Fruit fly (Drosophila melanogaster) whole organism, embryonic: ENCODE measurements around the gene CG31122.

ENCODE experiments used
- Abd-B ChIP-seq: fragments of 200-800 bp; sonication (Bioruptor generic); optimal IDR thresholded peaks from 2 replicates; lab custom pipeline; 2018; ENCODE audit warnings: missing biosample characterization, mild to moderate bottlenecking, missing genetic modification characterization, moderate library complexity
- Asciz ChIP-seq: fragments of 200-800 bp; sonication (Bioruptor generic); optimal IDR thresholded peaks from 2 replicates; lab custom pipeline; 2017; ENCODE audit warnings: missing biosample characterization, mild to moderate bottlenecking, missing genetic modification characterization, missing genetic modification reagents
- Atf-2 ChIP-seq: fragments of 200-800 bp; sonication (Bioruptor generic); optimal IDR thresholded peaks from 2 replicates; lab custom pipeline; 2016; ENCODE audit warnings: missing biosample characterization, missing genetic modification characterization
- CG10147 ChIP-seq: fragments of 200-800 bp; sonication (Bioruptor generic); optimal IDR thresholded peaks from 2 replicates; lab custom pipeline; 2019; ENCODE audit warnings: missing biosample characterization, mild to moderate bottlenecking, missing genetic modification characterization, moderate library complexity
- CG10565 ChIP-seq: fragments of 200-800 bp; sonication (Bioruptor generic); optimal IDR thresholded peaks from 3 replicates; lab custom pipeline; 2016; ENCODE audit warnings: missing biosample characterization, mild to moderate bottlenecking, missing genetic modification characterization
- CG11085 ChIP-seq: fragments of 200-800 bp; sonication (Bioruptor generic); IDR thresholded peaks from 2 replicates; pipeline ENCODE4 v1.3.6; 2022; ENCODE audit warnings: missing biosample characterization, missing genetic modification characterization
- CG12104 ChIP-seq: fragments of 200-800 bp; sonication (Bioruptor generic); optimal IDR thresholded peaks from 3 replicates; lab custom pipeline; 2016; ENCODE audit warnings: missing biosample characterization, missing genetic modification characterization
- CG13624 ChIP-seq: fragments of 200-800 bp; sonication (Bioruptor generic); optimal IDR thresholded peaks from 2 replicates; lab custom pipeline; 2016; ENCODE audit warnings: missing biosample characterization, missing genetic modification characterization
- CG13775 ChIP-seq: fragments of 200-800 bp; sonication (Bioruptor generic); optimal IDR thresholded peaks from 3 replicates; lab custom pipeline; 2017; ENCODE audit warnings: missing biosample characterization, mild to moderate bottlenecking, missing genetic modification characterization
- CG17385 ChIP-seq: fragments of 200-800 bp; sonication (Bioruptor generic); optimal IDR thresholded peaks from 3 replicates; lab custom pipeline; 2018; ENCODE audit warnings: missing biosample characterization, mild to moderate bottlenecking, missing genetic modification characterization
- CG31224 ChIP-seq: fragments of 200-800 bp; sonication (Bioruptor generic); IDR thresholded peaks from 2 replicates; pipeline ENCODE4 v1.3.6; 2022; ENCODE audit warnings: missing biosample characterization, missing genetic modification characterization
- CG4730 ChIP-seq: fragments of 200-800 bp; sonication (Bioruptor generic); IDR thresholded peaks from 2 replicates; pipeline ENCODE4 v1.3.6; 2022; ENCODE audit warnings: missing biosample characterization, missing genetic modification characterization
- CG7786 ChIP-seq: fragments of 200-800 bp; sonication (Bioruptor generic); optimal IDR thresholded peaks from 2 replicates; lab custom pipeline; 2016; ENCODE audit warnings: missing biosample characterization, missing genetic modification characterization
- CG8290 ChIP-seq, 3 experiments: fragments of 200-800 bp; sonication (Bioruptor generic); optimal IDR thresholded peaks; 2 replicates each; lab custom pipeline; 2016 to 2019; ENCODE audit warnings: missing biosample characterization in 3 of 3, missing genetic modification characterization in 3 of 3, mild to moderate bottlenecking in 2 of 3, moderate library complexity in 1 of 3
- CG9215 ChIP-seq: fragments of 200-800 bp; sonication (Bioruptor generic); IDR thresholded peaks from 2 replicates; pipeline ENCODE4 v1.3.6; 2022; ENCODE audit warnings: missing biosample characterization, missing genetic modification characterization
- CG9876 ChIP-seq: fragments of 200-800 bp; sonication (Bioruptor generic); optimal IDR thresholded peaks from 2 replicates; lab custom pipeline; 2016; ENCODE audit warnings: missing biosample characterization, missing genetic modification characterization
- CkIIα-i1 ChIP-seq: fragments of 200-800 bp; sonication (Bioruptor generic); IDR thresholded peaks from 2 replicates; pipeline ENCODE4 v1.3.6; 2022; ENCODE audit warnings: missing biosample characterization, missing genetic modification characterization
- Doc3 ChIP-seq: fragments of 200-800 bp; sonication (Bioruptor generic); IDR thresholded peaks from 3 replicates; pipeline ENCODE4 v1.3.6; 2022; ENCODE audit warnings: missing biosample characterization, missing genetic modification characterization; ENCODE audit not compliant: partially characterized antibody
- Ets65A ChIP-seq: fragments of 200-800 bp; sonication (Bioruptor generic); peaks from one replicate; lab custom pipeline; 2016; ENCODE audit warnings: missing biosample characterization, missing genetic modification characterization
- Hmr ChIP-seq: fragments of 200-800 bp; sonication (Bioruptor generic); optimal IDR thresholded peaks from 3 replicates; lab custom pipeline; 2017; ENCODE audit warnings: mild to moderate bottlenecking, missing biosample characterization, missing genetic modification reagents, missing genetic modification characterization
- Jarid2 ChIP-seq: fragments of 200-800 bp; sonication (Bioruptor generic); optimal IDR thresholded peaks from 3 replicates; lab custom pipeline; 2017; ENCODE audit warnings: mild to moderate bottlenecking, missing biosample characterization, missing genetic modification reagents, missing genetic modification characterization
- Kr ChIP-seq: fragments of 200-800 bp; sonication (Bioruptor generic); optimal IDR thresholded peaks from 2 replicates; lab custom pipeline; 2017; ENCODE audit warnings: missing biosample characterization, mild to moderate bottlenecking, missing genetic modification characterization
- Opbp ChIP-seq: fragments of 200-800 bp; sonication (Bioruptor generic); IDR thresholded peaks from 3 replicates; pipeline ENCODE4 v1.3.6; 2022; ENCODE audit warnings: missing biosample characterization, missing genetic modification characterization; ENCODE audit not compliant: partially characterized antibody
- Rx ChIP-seq: fragments of 200-800 bp; sonication (Bioruptor generic); IDR thresholded peaks from 2 replicates; pipeline ENCODE4 v1.3.6; 2022; ENCODE audit warnings: missing biosample characterization, missing genetic modification characterization
- Sox100B ChIP-seq: fragments of 200-800 bp; sonication (Bioruptor generic); optimal IDR thresholded peaks from 3 replicates; lab custom pipeline; 2018; ENCODE audit warnings: missing biosample characterization, mild to moderate bottlenecking, missing genetic modification characterization
- Ssrp ChIP-seq: fragments of 200-800 bp; sonication (Bioruptor generic); optimal IDR thresholded peaks from 2 replicates; lab custom pipeline; 2018; ENCODE audit warnings: missing biosample characterization, mild to moderate bottlenecking, missing genetic modification characterization, moderate library complexity
- Stat92E ChIP-seq, 3 experiments: fragments of >200 bp in 2 of 3; fragments of 200-800 bp in 1 of 3; sonication (Bioruptor generic) in 1 of 3; optimal IDR thresholded peaks; 2 replicates each; lab custom pipeline; 2017 to 2019; ENCODE audit warnings: missing biosample characterization in 3 of 3, missing genetic modification characterization in 3 of 3, mild to moderate bottlenecking in 1 of 3, moderate library complexity in 1 of 3
- Taf1 ChIP-seq: fragments of 200-800 bp; sonication (Bioruptor generic); IDR thresholded peaks from 2 replicates; pipeline ENCODE4 v1.3.6; 2022; ENCODE audit warnings: missing biosample characterization, missing genetic modification characterization
- Usf ChIP-seq: fragments of 200-800 bp; sonication (Bioruptor generic); optimal IDR thresholded peaks from 2 replicates; lab custom pipeline; 2017; ENCODE audit warnings: missing genotype, missing biosample characterization, missing genetic modification characterization
- al ChIP-seq: fragments of 200-800 bp; sonication (Bioruptor generic); IDR thresholded peaks from 2 replicates; pipeline ENCODE4 v1.3.6; 2022; ENCODE audit warnings: missing biosample characterization, missing genetic modification characterization
- az2 ChIP-seq: fragments of 200-800 bp; sonication (Bioruptor generic); optimal IDR thresholded peaks from 3 replicates; lab custom pipeline; 2016; ENCODE audit warnings: missing biosample characterization, missing genetic modification characterization
- cato ChIP-seq: fragments of 200-800 bp; sonication (Bioruptor generic); optimal IDR thresholded peaks from 2 replicates; lab custom pipeline; 2016; ENCODE audit warnings: missing biosample characterization, missing genetic modification characterization, borderline replicate concordance
- caup ChIP-seq: fragments of 200-800 bp; sonication (Bioruptor generic); optimal IDR thresholded peaks from 3 replicates; lab custom pipeline; 2017; ENCODE audit warnings: missing biosample characterization, mild to moderate bottlenecking, missing genetic modification characterization, moderate library complexity; ENCODE audit not compliant: severe bottlenecking
- crc ChIP-seq: fragments of 200-800 bp; sonication (Bioruptor generic); optimal IDR thresholded peaks from 2 replicates; lab custom pipeline; 2016; ENCODE audit warnings: missing biosample characterization, missing genetic modification characterization
- dati ChIP-seq: fragments of 200-800 bp; sonication (Bioruptor generic); IDR thresholded peaks from 2 replicates; pipeline ENCODE4 v1.3.6; 2022; ENCODE audit warnings: missing biosample characterization, missing genetic modification characterization
- dysf ChIP-seq: fragments of 200-800 bp; sonication (Bioruptor generic); IDR thresholded peaks from 3 replicates; pipeline ENCODE4 v1.3.6; 2022; ENCODE audit warnings: missing biosample characterization, missing genetic modification characterization
- fd96Cb ChIP-seq: fragments of 200-800 bp; sonication (Bioruptor generic); optimal IDR thresholded peaks from 2 replicates; lab custom pipeline; 2018; ENCODE audit warnings: missing biosample characterization, mild to moderate bottlenecking, missing genetic modification characterization, moderate library complexity
- gcm ChIP-seq: fragments of 200-800 bp; sonication (Bioruptor generic); optimal IDR thresholded peaks from 2 replicates; lab custom pipeline; 2019; ENCODE audit warnings: missing biosample characterization, mild to moderate bottlenecking, missing genetic modification characterization, moderate library complexity
- kay ChIP-seq: fragments of 200-800 bp; sonication (Bioruptor generic); optimal IDR thresholded peaks from 2 replicates; lab custom pipeline; 2016; ENCODE audit warnings: missing biosample characterization, missing genetic modification characterization
- knrl ChIP-seq: fragments of 200-800 bp; sonication (Bioruptor generic); IDR thresholded peaks from 3 replicates; pipeline ENCODE4 v1.3.6; 2022; ENCODE audit warnings: missing biosample characterization, missing genetic modification characterization; ENCODE audit not compliant: partially characterized antibody
- nau ChIP-seq: fragments of 200-800 bp; sonication (Bioruptor generic); optimal IDR thresholded peaks from 3 replicates; lab custom pipeline; 2017; ENCODE audit warnings: missing biosample characterization, mild to moderate bottlenecking, missing genetic modification characterization, missing genetic modification reagents
- pb ChIP-seq: fragments of 200-800 bp; sonication (Bioruptor generic); optimal IDR thresholded peaks from 3 replicates; lab custom pipeline; 2016; ENCODE audit warnings: missing biosample characterization, missing genetic modification characterization
- rib ChIP-seq: fragments of 200-800 bp; sonication (Bioruptor generic); IDR thresholded peaks from 2 replicates; pipeline ENCODE4 v1.3.6; 2022; ENCODE audit warnings: missing biosample characterization, missing genetic modification characterization
- scrt ChIP-seq: fragments of 200-800 bp; sonication (Bioruptor generic); optimal IDR thresholded peaks from 2 replicates; lab custom pipeline; 2018; ENCODE audit warnings: missing biosample characterization, mild to moderate bottlenecking, missing genetic modification characterization, moderate library complexity
- sob ChIP-seq: fragments of 200-800 bp; sonication (Bioruptor generic); IDR thresholded peaks from 2 replicates; pipeline ENCODE4 v1.3.6; 2022; ENCODE audit warnings: missing biosample characterization, missing genetic modification characterization
- usp ChIP-seq: fragments of >200 bp; optimal IDR thresholded peaks from 2 replicates; lab custom pipeline; 2017; ENCODE audit warnings: missing biosample characterization, missing genetic modification characterization
- vnd ChIP-seq: fragments of 200-800 bp; sonication (Bioruptor generic); IDR thresholded peaks from 3 replicates; pipeline ENCODE4 v1.3.6; 2022; ENCODE audit warnings: missing biosample characterization, missing genetic modification characterization; ENCODE audit not compliant: partially characterized antibody
- wdn ChIP-seq: fragments of 200-800 bp; sonication (Bioruptor generic); IDR thresholded peaks from 2 replicates; pipeline ENCODE4 v1.3.6; 2022; ENCODE audit warnings: missing biosample characterization, missing genetic modification characterization

CG31122 gene

DNA sequence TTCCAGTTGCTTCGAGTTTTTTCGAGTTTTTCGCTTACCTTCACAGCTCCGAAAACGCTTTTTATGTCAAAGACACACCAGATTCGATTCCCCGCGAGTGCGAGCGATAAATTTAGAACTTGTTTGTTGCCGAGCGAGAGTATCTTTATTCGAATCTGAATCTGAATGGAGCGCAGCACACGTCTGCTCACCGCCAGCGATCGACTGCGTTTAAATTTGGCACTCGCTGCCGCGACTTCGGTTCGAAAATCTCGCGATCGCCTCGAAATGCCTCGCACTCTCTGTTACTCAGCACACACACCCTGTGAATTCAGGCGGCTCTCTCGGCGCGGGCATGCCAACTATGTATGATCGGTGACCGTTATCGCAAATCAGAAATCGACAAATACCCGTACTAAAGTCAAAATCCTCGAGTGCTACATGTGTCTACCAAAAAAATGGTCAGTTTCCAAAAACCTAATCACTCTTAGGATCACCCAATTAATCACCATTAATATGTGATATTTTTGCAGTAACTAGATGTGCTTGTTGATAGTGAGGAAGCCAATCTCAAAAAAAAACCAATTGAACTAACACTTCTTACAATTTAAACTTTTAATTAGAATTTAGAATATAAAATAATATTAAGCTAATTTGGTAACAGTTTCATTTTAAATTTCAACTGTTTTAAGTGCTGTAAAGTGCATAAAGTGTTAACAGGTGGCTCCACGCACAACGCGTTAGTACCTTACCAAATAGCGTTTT, 13.5 kb downstream of the CG31122 start, which contains the start of gene Vha100-2 (continued):
- TF ChIP-seq CG9876 (no peak), Kr (GFP tag; lab: Kevin White, UChicago) (no peak), CG10147 (GFP tag; lab: Kevin White, UChicago) (no peak), CG4730 (GFP tag; lab: Robert Waterston, UW) (no peak), CG13624 (GFP tag; lab: Kevin White, UChicago) (no peak), Abd-B (GFP tag; lab: Kevin White, UChicago) (peak; percentile 16), dysf (peak; percentile 53; the same call in 2 of the 3 replicates), CG9215 (peak; percentile 34; the same call in 1 of the 2 replicates), CG12104 (GFP tag; lab: Kevin White, UChicago) (no peak), Stat92E (GFP tag; optimal IDR thresholded peaks at IDR 0.05; lab: Kevin White, UChicago) (peak in 1 of 3 experiments; percentile 16), az2 (GFP tag; lab: Kevin White, UChicago) (no peak), Ets65A (GFP tag; lab: Kevin White, UChicago) (no peak), CG8290 (GFP tag; optimal IDR thresholded peaks at IDR 0.05; lab: Kevin White, UChicago) (no peak), CG8290 (tag; optimal IDR thresholded peaks at IDR 0.05; lab: Kevin White, UChicago) (peak in 1 of 2 experiments; percentile 85), kay (GFP tag; lab: Kevin White, UChicago) (peak; percentile 37), dati (GFP tag; lab: Robert Waterston, UW) (no peak), cato (GFP tag; lab: Kevin White, UChicago) (no peak), Asciz (no peak), Doc3 (no peak), al (peak; percentile 60), CG11085 (GFP tag; lab: Robert Waterston, UW) (peak; percentile 27; the same call in 1 of the 2 replicates), wdn (GFP tag; lab: Robert Waterston, UW) (no peak), CG17385 (GFP tag; lab: Kevin White, UChicago) (peak; percentile 20), CG31224 (no peak), rib (GFP tag; lab: Robert Waterston, UW) (peak; percentile 81), Taf1 (GFP tag; lab: Robert Waterston, UW) (no peak), crc (no peak), Ssrp (tag; lab: Kevin White, UChicago) (no peak), CG10565 (GFP tag; lab: Kevin White, UChicago) (no peak), vnd (no peak), knrl (GFP tag; lab: Robert Waterston, UW) (peak; percentile 37; the same call in 1 of the 3 replicates), fd96Cb (tag; lab: Kevin White, UChicago) (no peak), CkIIα-i1 (GFP tag; lab: Robert Waterston, UW) (no peak), Rx (GFP tag; lab: Robert Waterston, UW) (no peak), Jarid2 (GFP tag; lab: Kevin White, UChicago) (peak; percentile 80), CG7786 (GFP tag; lab: Kevin White, UChicago) (no peak), Hmr (GFP tag; lab: Kevin White, UChicago) (peak; percentile 45), Atf-2 (GFP tag; lab: Kevin White, UChicago) (no peak), sob (peak; percentile 43), gcm (GFP tag; lab: Kevin White, UChicago) (no peak), pb (GFP tag; lab: Kevin White, UChicago) (no peak), nau (GFP tag; lab: Kevin White, UChicago) (peak; percentile 9), caup (GFP tag; lab: Kevin White, UChicago) (peak; percentile 41), Sox100B (GFP tag; lab: Kevin White, UChicago) (peak; percentile 39), Usf (no peak), CG13775 (peak; percentile 12), scrt (GFP tag; lab: Kevin White, UChicago) (peak; percentile 98), Opbp (GFP tag; lab: Robert Waterston, UW) (peak; percentile 65; the same call in 2 of the 3 replicates), usp (GFP tag; lab: Kevin White, UChicago) (no peak)
